Worm (Caenorhabditis elegans): Measurements from ENCODE around the gene msra-1.
"Not testable (repeated sequence)": the region's sequence is repeated elsewhere in the genome, so short reads cannot be mapped to it uniquely, and the experiment has no call there.

msra-1 gene

ce11 chrII:7379021-7379420 lies 15.2 kb upstream of the msra-1 start, which contains the start of gene C07D10.6:
TSS of gene C07D10.6 (plus strand) at chrII:7379321.
- no peak for TF ChIP-seq nhr-129 (tag; optimal IDR thresholded peaks at IDR 0.05)
- TF ChIP-seq elt-3 (tag; optimal IDR thresholded peaks at IDR 0.05): no peak
- no peak for TF ChIP-seq mbf-1 (tag; optimal IDR thresholded peaks at IDR 0.05)
- TF ChIP-seq ceh-16 (tag; optimal IDR thresholded peaks at IDR 0.05): no peak
- no peak for TF ChIP-seq R02D3.7 (tag; optimal IDR thresholded peaks at IDR 0.05)
- TF ChIP-seq nhr-25 (tag; optimal IDR thresholded peaks at IDR 0.05): no peak
- TF ChIP-seq lin-39 (tag; optimal IDR thresholded peaks at IDR 0.05): no peak
- no peak for TF ChIP-seq zag-1 (tag; optimal IDR thresholded peaks at IDR 0.05)
- TF ChIP-seq ztf-1 (GFP tag; conservative IDR thresholded peaks at IDR 0.05): no peak
- TF ChIP-seq nhr-23 (tag; optimal IDR thresholded peaks at IDR 0.05): no peak
- no peak for TF ChIP-seq blmp-1 (tag; optimal IDR thresholded peaks at IDR 0.05; ENCODE audit: insufficient read depth)
- no peak for TF ChIP-seq nhr-21 (tag; optimal IDR thresholded peaks at IDR 0.05)
- TF ChIP-seq mab-5 (tag; optimal IDR thresholded peaks at IDR 0.05): no peak
- TF ChIP-seq F13H6.1 (tag; optimal IDR thresholded peaks at IDR 0.05): no peak
- TF ChIP-seq mdl-1 (tag; optimal IDR thresholded peaks at IDR 0.05): no peak
- TF ChIP-seq nhr-77 (tag; optimal IDR thresholded peaks at IDR 0.05): no peak

DNA sequence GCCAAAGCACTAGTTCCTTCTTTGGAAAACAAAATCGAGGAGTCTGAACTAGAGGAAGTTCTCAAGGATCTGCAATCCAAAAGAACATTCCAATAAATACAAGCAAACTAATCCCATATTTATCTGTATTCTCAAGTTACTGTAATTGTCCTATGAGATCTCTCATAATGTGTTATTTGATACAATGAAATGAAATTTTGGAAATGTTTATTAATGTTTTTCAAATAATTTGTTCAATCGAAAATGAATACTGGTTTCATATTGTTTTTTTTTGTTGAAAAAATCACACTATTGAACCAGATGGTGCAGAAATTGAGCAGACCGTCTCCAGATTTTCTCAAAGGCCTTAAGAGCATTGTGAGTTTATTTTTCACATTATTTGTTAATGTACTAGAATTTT lies 11.1 kb upstream of the msra-1 start, which contains the start of gene F43E2.1:
Gene F43E2.1, plus strand, starts transcription at position 301 of the 400 bp plus-strand sequence.
- no peak for TF ChIP-seq peb-1 (tag; optimal IDR thresholded peaks at IDR 0.05)

DNA sequence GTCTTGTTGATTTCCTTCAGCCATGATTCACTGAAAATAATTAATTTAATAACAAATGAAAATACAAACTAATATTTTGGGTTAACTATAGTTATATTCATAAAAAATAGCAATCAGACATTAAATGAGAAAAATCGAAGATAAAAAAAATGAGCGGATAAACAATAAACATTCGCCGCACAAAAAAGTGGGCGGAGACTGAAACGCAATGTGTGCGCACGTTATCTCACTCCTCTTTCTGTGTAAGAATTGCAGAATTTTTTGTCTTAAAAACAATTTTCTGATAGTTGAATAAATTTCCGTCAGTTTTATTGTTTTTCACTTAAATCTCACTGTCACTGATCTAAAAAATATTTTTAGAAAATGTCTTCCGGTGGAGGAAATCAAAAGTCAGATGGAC lies 10.3 kb upstream of the msra-1 start, which contains the start of the genes mtch-1 and rpb-4:
Gene mtch-1, minus strand, starts transcription at position 24 of the 400 bp plus-strand sequence.
Gene rpb-4, plus strand, starts transcription at position 353 of the 400 bp plus-strand sequence.
- TF ChIP-seq lin-13 (GFP tag; optimal IDR thresholded peaks at IDR 0.05): peak; percentile 24
- TF ChIP-seq sma-3 (GFP tag; optimal IDR thresholded peaks at IDR 0.05): peak; percentile 18
- TF ChIP-seq nhr-237 (tag; optimal IDR thresholded peaks at IDR 0.05): no peak
- TF ChIP-seq R02D3.7 (tag; optimal IDR thresholded peaks at IDR 0.05): no peak
- TF ChIP-seq ztf-1 (GFP tag; conservative IDR thresholded peaks at IDR 0.05): no peak
- peak; percentile 54 for TF ChIP-seq C34F6.9 (tag; optimal IDR thresholded peaks at IDR 0.05)
- TF ChIP-seq sma-9 (GFP tag; optimal IDR thresholded peaks at IDR 0.05): peak; percentile 6
- TF ChIP-seq sma-9 (tag; optimal IDR thresholded peaks at IDR 0.05): no peak
- peak; percentile 26 for TF ChIP-seq fos-1 (tag; optimal IDR thresholded peaks at IDR 0.05)
- peak; percentile 29 for TF ChIP-seq crh-2 (tag; optimal IDR thresholded peaks at IDR 0.05)
- TF ChIP-seq nhr-129 (tag; optimal IDR thresholded peaks at IDR 0.05): peak; percentile 67
- TF ChIP-seq F13H6.1 (tag; optimal IDR thresholded peaks at IDR 0.05): no peak
- no peak for TF ChIP-seq skn-1 (tag; optimal IDR thresholded peaks at IDR 0.05)
- TF ChIP-seq nhr-23 (tag; optimal IDR thresholded peaks at IDR 0.05): no peak
- no peak for TF ChIP-seq nhr-6 (tag; optimal IDR thresholded peaks at IDR 0.05)
- no peak for TF ChIP-seq elt-1 (tag; optimal IDR thresholded peaks at IDR 0.05)
- peak in 1 of 2 experiments; percentile 61 for TF ChIP-seq lsy-2 (tag; optimal IDR thresholded peaks at IDR 0.05)
- TF ChIP-seq blmp-1 (tag; optimal IDR thresholded peaks at IDR 0.05; ENCODE audit: insufficient read depth): no peak
- TF ChIP-seq unc-55 (GFP tag; optimal IDR thresholded peaks at IDR 0.05): peak; percentile 71

- TF ChIP-seq lin-13 (GFP tag; optimal IDR thresholded peaks at IDR 0.05); egl-27 (tag; optimal IDR thresholded peaks at IDR 0.05); ceh-82 (tag; optimal IDR thresholded peaks at IDR 0.05): not testable (repeated sequence)
Observed at ce11 chrII:7370195-7370594, 6.4 kb upstream of the msra-1 start, which contains the start of gene F43E2.11. TSS of gene F43E2.11 (minus strand) at chrII:7370295.

DNA sequence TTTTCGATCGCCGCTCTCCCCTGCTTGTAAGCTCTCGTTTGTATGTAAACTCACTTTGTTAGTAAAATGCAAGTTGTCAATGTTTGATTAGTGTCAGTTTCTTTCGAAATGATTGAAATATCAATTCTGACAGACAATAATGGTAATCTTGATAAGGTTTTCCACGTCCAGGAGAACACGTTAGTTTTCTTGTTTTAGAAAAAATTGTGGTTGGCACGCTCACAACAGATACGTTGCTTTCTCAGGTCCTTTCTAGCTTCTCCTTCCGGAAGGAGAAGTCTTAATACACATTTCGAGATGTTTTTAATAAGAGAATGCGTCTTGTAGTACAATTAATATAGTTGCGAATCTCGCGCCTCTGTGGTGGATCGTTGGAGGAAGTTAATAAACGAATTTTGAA lies 4.9 kb upstream of the msra-1 start, which contains the start of gene F43E2.6:
Gene F43E2.6, minus strand, starts transcription at position 101 of the 400 bp plus-strand sequence.
- no peak for TF ChIP-seq unc-39 (tag; optimal IDR thresholded peaks at IDR 0.05)
- no peak for TF ChIP-seq unc-55 (GFP tag; optimal IDR thresholded peaks at IDR 0.05)
- no peak for TF ChIP-seq egl-27 (tag; optimal IDR thresholded peaks at IDR 0.05)
- no peak for TF ChIP-seq nhr-23 (tag; optimal IDR thresholded peaks at IDR 0.05)
- no peak for TF ChIP-seq nhr-12 (tag; optimal IDR thresholded peaks at IDR 0.05)
- no peak for TF ChIP-seq F13H6.1 (tag; optimal IDR thresholded peaks at IDR 0.05)

All from whole organism, L2 larva.